Fruit fly (Drosophila melanogaster) whole organism, embryonic: ENCODE results near the gene CG1785.
A peak's percentile ranks its signal among the peaks of the same experiment; 100 is the strongest.

Experiments used
- Awh ChIP-seq: fragments of 200-800 bp; sonication (Bioruptor generic); IDR thresholded peaks from 2 replicates; pipeline ENCODE4, ENCODE4 v1.3.6; 2022; ENCODE audit warnings: missing biosample characterization, missing genetic modification characterization
- CG11456 ChIP-seq: fragments of 200-800 bp; sonication (Bioruptor generic); IDR thresholded peaks from 3 replicates; pipeline ENCODE4 v1.3.6; 2022; ENCODE audit warnings: missing biosample characterization, missing genetic modification characterization
- CG11504 ChIP-seq: fragments of 200-800 bp; sonication (Bioruptor generic); optimal IDR thresholded peaks from 3 replicates; lab custom pipeline; 2019; ENCODE audit warnings: missing biosample characterization, mild to moderate bottlenecking, missing genetic modification characterization, moderate library complexity
- CG12659 ChIP-seq: fragments of 200-800 bp; sonication (Bioruptor generic); optimal IDR thresholded peaks from 3 replicates; lab custom pipeline; 2017; ENCODE audit warnings: mild to moderate bottlenecking, missing biosample characterization, missing genetic modification reagents, missing genetic modification characterization
- CG12744 ChIP-seq: fragments of 200-800 bp; sonication (Bioruptor generic); optimal IDR thresholded peaks from 2 replicates; lab custom pipeline; 2016; ENCODE audit warnings: missing biosample characterization, missing genetic modification characterization
- CG15073 ChIP-seq: fragments of 200-800 bp; sonication (Bioruptor generic); optimal IDR thresholded peaks from 2 replicates; lab custom pipeline; 2016; ENCODE audit warnings: missing biosample characterization, missing genetic modification characterization
- CG1529 ChIP-seq: fragments of 200-800 bp; sonication (Bioruptor generic); optimal IDR thresholded peaks from 3 replicates; lab custom pipeline; 2018; ENCODE audit warnings: missing biosample characterization, missing genetic modification characterization
- CG15601 ChIP-seq: fragments of 200-800 bp; sonication (Bioruptor generic); optimal IDR thresholded peaks from 3 replicates; lab custom pipeline; 2019; ENCODE audit warnings: missing biosample characterization, mild to moderate bottlenecking, missing genetic modification characterization, moderate library complexity
- CG1647 ChIP-seq: fragments of 200-800 bp; sonication (Bioruptor generic); optimal IDR thresholded peaks from 3 replicates; lab custom pipeline; 2016; ENCODE audit warnings: missing biosample characterization, missing genetic modification characterization
- CG16813 ChIP-seq: fragments of 200-800 bp; sonication (Bioruptor generic); IDR thresholded peaks from 3 replicates; pipeline ENCODE4 v1.3.6; 2022; ENCODE audit warnings: missing biosample characterization, missing genetic modification characterization; ENCODE audit not compliant: partially characterized antibody
- CG30020 ChIP-seq: fragments of 200-800 bp; optimal IDR thresholded peaks from 2 replicates; lab custom pipeline; 2019; ENCODE audit warnings: missing biosample characterization, mild to moderate bottlenecking, missing genetic modification characterization, moderate library complexity
- CG30431 ChIP-seq: fragments of 200-800 bp; sonication (Bioruptor generic); optimal IDR thresholded peaks from 2 replicates; lab custom pipeline; 2017; ENCODE audit warnings: missing biosample characterization, missing genetic modification characterization
- CG33213 ChIP-seq: fragments of 200-800 bp; sonication (Bioruptor generic); optimal IDR thresholded peaks from 3 replicates; lab custom pipeline; 2016; ENCODE audit warnings: missing biosample characterization, missing genetic modification characterization
- CG34376 ChIP-seq: fragments of 200-800 bp; sonication (Bioruptor generic); optimal IDR thresholded peaks from 2 replicates; lab custom pipeline; 2018; ENCODE audit warnings: missing biosample characterization, mild to moderate bottlenecking, missing genetic modification characterization
- CG3995 ChIP-seq: fragments of 200-800 bp; sonication (Bioruptor generic); optimal IDR thresholded peaks from 3 replicates; lab custom pipeline; 2016; ENCODE audit warnings: missing biosample characterization, missing genetic modification characterization
- CG7372 ChIP-seq: fragments of 200-800 bp; sonication (Bioruptor generic); IDR thresholded peaks from 2 replicates; pipeline ENCODE4 v1.3.6; 2022; ENCODE audit warnings: missing biosample characterization, missing genetic modification characterization
- CG7928 ChIP-seq: fragments of 200-800 bp; sonication (Bioruptor generic); optimal IDR thresholded peaks from 2 replicates; lab custom pipeline; 2017; ENCODE audit warnings: missing biosample characterization, mild to moderate bottlenecking, missing genetic modification characterization
- CG8478 ChIP-seq: fragments of >200 bp; optimal IDR thresholded peaks from 2 replicates; lab custom pipeline; 2018
- CG8924 ChIP-seq: fragments of 200-800 bp; optimal IDR thresholded peaks from 3 replicates; lab custom pipeline; 2019; ENCODE audit warnings: missing biosample characterization, mild to moderate bottlenecking, missing genetic modification characterization, moderate library complexity
- CkIIα-i1 ChIP-seq: fragments of 200-800 bp; sonication (Bioruptor generic); IDR thresholded peaks from 2 replicates; pipeline ENCODE4 v1.3.6; 2022; ENCODE audit warnings: missing biosample characterization, missing genetic modification characterization
- D ChIP-seq, 2 experiments: fragments of 200-800 bp in 1 of 2; fragments of >200 bp in 1 of 2; sonication (Bioruptor generic) in 1 of 2; optimal IDR thresholded peaks; 2 replicates in 1 of 2; 3 replicates in 1 of 2; lab custom pipeline; 2017; ENCODE audit warnings: mild to moderate bottlenecking in 1 of 2, missing biosample characterization in 1 of 2, missing genetic modification characterization in 1 of 2, missing genetic modification reagents in 1 of 2
- Dip2 ChIP-seq: fragments of 200-800 bp; sonication (Bioruptor generic); IDR thresholded peaks from 2 replicates; pipeline ENCODE4 v1.3.6; 2022; ENCODE audit warnings: missing biosample characterization, missing genetic modification characterization
- ERR ChIP-seq: fragments of 200-800 bp; sonication (Bioruptor generic); optimal IDR thresholded peaks from 2 replicates; lab custom pipeline; 2016; ENCODE audit warnings: missing biosample characterization, missing genetic modification characterization
- Fer3 ChIP-seq: fragments of 200-800 bp; sonication (Bioruptor generic); optimal IDR thresholded peaks from 2 replicates; lab custom pipeline; 2018; ENCODE audit warnings: missing biosample characterization, mild to moderate bottlenecking, missing genetic modification characterization, moderate library complexity
- Hr39 ChIP-seq: fragments of >200 bp; optimal IDR thresholded peaks from 2 replicates; lab custom pipeline; 2017
- Hr78 ChIP-seq, 2 experiments: fragments of 200-800 bp in 1 of 2; fragments of >200 bp in 1 of 2; sonication (Bioruptor generic) in 1 of 2; optimal IDR thresholded peaks; 2 replicates each; lab custom pipeline; 2017 to 2019; ENCODE audit warnings: missing biosample characterization in 2 of 2, missing genetic modification characterization in 2 of 2, mild to moderate bottlenecking in 1 of 2, moderate library complexity in 1 of 2
- Mes4 ChIP-seq: fragments of 200-800 bp; sonication (Bioruptor generic); optimal IDR thresholded peaks from 2 replicates; lab custom pipeline; 2016; ENCODE audit warnings: missing biosample characterization, missing genetic modification characterization
- NC2α ChIP-seq: fragments of 200-800 bp; sonication (Bioruptor generic); optimal IDR thresholded peaks from 2 replicates; lab custom pipeline; 2016; ENCODE audit warnings: missing biosample characterization, missing genetic modification characterization
- NC2β ChIP-seq: fragments of 200-800 bp; sonication (Bioruptor generic); optimal IDR thresholded peaks from 2 replicates; lab custom pipeline; 2016; ENCODE audit warnings: missing biosample characterization, missing genetic modification characterization
- Sry-β ChIP-seq: fragments of 200-800 bp; sonication (Bioruptor generic); optimal IDR thresholded peaks from 2 replicates; lab custom pipeline; 2018; ENCODE audit warnings: missing biosample characterization, mild to moderate bottlenecking, missing genetic modification characterization, moderate library complexity
- ara ChIP-seq: fragments of 200-800 bp; sonication (Bioruptor generic); IDR thresholded peaks from 2 replicates; pipeline ENCODE4 v1.3.6; 2022; ENCODE audit warnings: missing biosample characterization, missing genetic modification characterization
- az2 ChIP-seq: fragments of 200-800 bp; sonication (Bioruptor generic); optimal IDR thresholded peaks from 3 replicates; lab custom pipeline; 2016; ENCODE audit warnings: missing biosample characterization, missing genetic modification characterization
- chif ChIP-seq, 2 experiments: fragments of 200-800 bp; sonication (Bioruptor generic); optimal IDR thresholded peaks; 3 replicates each; lab custom pipeline; 2016; ENCODE audit warnings: missing biosample characterization in 2 of 2, missing genetic modification characterization in 2 of 2
- chn ChIP-seq: fragments of 200-800 bp; sonication (Bioruptor generic); optimal IDR thresholded peaks from 2 replicates; lab custom pipeline; 2016; ENCODE audit warnings: missing biosample characterization, missing genetic modification characterization
- cwo ChIP-seq: fragments of 200-800 bp; sonication (Bioruptor generic); optimal IDR thresholded peaks from 3 replicates; lab custom pipeline; 2017; ENCODE audit warnings: missing biosample characterization, missing genetic modification characterization, mild to moderate bottlenecking, moderate library complexity, missing genetic modification reagents
- dysf ChIP-seq: fragments of 200-800 bp; sonication (Bioruptor generic); IDR thresholded peaks from 3 replicates; pipeline ENCODE4 v1.3.6; 2022; ENCODE audit warnings: missing biosample characterization, missing genetic modification characterization
- en ChIP-seq: fragments of 200-800 bp; sonication (Bioruptor generic); optimal IDR thresholded peaks from 2 replicates; lab custom pipeline; 2016; ENCODE audit warnings: missing biosample characterization, missing genetic modification characterization
- fu2 ChIP-seq: fragments of 200-800 bp; sonication (Bioruptor generic); optimal IDR thresholded peaks from 2 replicates; lab custom pipeline; 2016; ENCODE audit warnings: missing biosample characterization, missing genetic modification characterization
- gce ChIP-seq: fragments of 200-800 bp; sonication (Bioruptor generic); IDR thresholded peaks from 3 replicates; pipeline ENCODE4 v1.3.6; 2022; ENCODE audit warnings: missing biosample characterization, missing genetic modification characterization
- gem ChIP-seq: fragments of 200-800 bp; sonication (Bioruptor generic); optimal IDR thresholded peaks from 2 replicates; lab custom pipeline; 2019; ENCODE audit warnings: missing biosample characterization, mild to moderate bottlenecking, missing genetic modification characterization, moderate library complexity
- gt ChIP-seq: fragments of 200-800 bp; sonication (Bioruptor generic); IDR thresholded peaks from 2 replicates; pipeline ENCODE4 v1.3.6; 2022; ENCODE audit warnings: missing biosample characterization, missing genetic modification characterization
- ham ChIP-seq: fragments of 200-800 bp; sonication (Bioruptor generic); IDR thresholded peaks from 2 replicates; pipeline ENCODE4 v1.3.6; 2022; ENCODE audit warnings: missing biosample characterization, missing genetic modification characterization
- pzg ChIP-seq: fragments of 200-800 bp; sonication (Bioruptor generic); optimal IDR thresholded peaks from 3 replicates; lab custom pipeline; 2018; ENCODE audit warnings: missing biosample characterization, mild to moderate bottlenecking, missing genetic modification characterization, moderate library complexity
- scrt ChIP-seq: fragments of 200-800 bp; sonication (Bioruptor generic); optimal IDR thresholded peaks from 2 replicates; lab custom pipeline; 2018; ENCODE audit warnings: missing biosample characterization, mild to moderate bottlenecking, missing genetic modification characterization, moderate library complexity
- sens ChIP-seq: fragments of 200-800 bp; sonication (Bioruptor generic); peaks from one replicate; lab custom pipeline; 2016; ENCODE audit warnings: missing biosample characterization, missing genetic modification characterization
- so ChIP-seq: fragments of 200-800 bp; sonication (Bioruptor generic); IDR thresholded peaks from 3 replicates; pipeline ENCODE4 v1.3.6; 2022; ENCODE audit warnings: missing biosample characterization, missing genetic modification characterization
- stc ChIP-seq: fragments of 200-800 bp; sonication (Bioruptor generic); IDR thresholded peaks from 2 replicates; pipeline ENCODE4 v1.3.6; 2022; ENCODE audit warnings: missing biosample characterization, missing genetic modification characterization
- trem ChIP-seq: fragments of 200-800 bp; optimal IDR thresholded peaks from 3 replicates; lab custom pipeline; 2019; ENCODE audit warnings: missing biosample characterization, mild to moderate bottlenecking, missing genetic modification characterization, moderate library complexity
- zf30C ChIP-seq: fragments of 200-800 bp; sonication (Bioruptor generic); optimal IDR thresholded peaks from 3 replicates; lab custom pipeline; 2018; ENCODE audit warnings: missing biosample characterization, mild to moderate bottlenecking, missing genetic modification characterization

The CG1785 gene

dm6 chrX:8714064-8715046 is at the start of gene CG1785, which contains the start of gene CG2004 (continued):
- TF ChIP-seq CG12659 (GFP tag; lab: Kevin White, UChicago): peak; percentile 95
- TF ChIP-seq NC2β: peak; percentile 74
- no peak for TF ChIP-seq D (optimal IDR thresholded peaks at IDR 0.05; lab: Kevin White, UChicago)
- TF ChIP-seq D (GFP tag; optimal IDR thresholded peaks at IDR 0.05; lab: Kevin White, UChicago): peak; percentile 87
- TF ChIP-seq CG16813 (GFP tag; lab: Robert Waterston, UW): peak; percentile 72
- TF ChIP-seq so: peak; percentile 85; the same call in 2 of the 3 replicates
- peak; percentile 91 for TF ChIP-seq chn (GFP tag; lab: Kevin White, UChicago)
- no peak for TF ChIP-seq Hr39 (lab: Kevin White, UChicago)
- peak; percentile 77 for TF ChIP-seq CG15601
- TF ChIP-seq CG30431: peak; percentile 88
- TF ChIP-seq fu2: peak; percentile 77
- TF ChIP-seq Sry-β (GFP tag; lab: Kevin White, UChicago): peak; percentile 90
- peak; percentile 82; the same call in 2 of the 3 replicates for TF ChIP-seq gce (GFP tag; lab: Robert Waterston, UW)
- TF ChIP-seq stc (GFP tag; lab: Robert Waterston, UW): peak; percentile 81
- TF ChIP-seq CG12744 (GFP tag; lab: Kevin White, UChicago): peak; percentile 85
- TF ChIP-seq ERR (GFP tag; lab: Kevin White, UChicago): peak; percentile 85
- peak; percentile 67 for TF ChIP-seq CG7928 (GFP tag; lab: Kevin White, UChicago)
- peak; percentile 85 for TF ChIP-seq trem (tag; lab: Kevin White, UChicago)
- peak; percentile 79 to 89 for TF ChIP-seq chif (GFP tag; optimal IDR thresholded peaks at IDR 0.05; lab: Kevin White, UChicago)
- peak in 1 of 2 experiments; percentile 99 for TF ChIP-seq Hr78 (GFP tag; optimal IDR thresholded peaks at IDR 0.05; lab: Kevin White, UChicago)
- peak; percentile 46 for TF ChIP-seq CG3995 (GFP tag; lab: Kevin White, UChicago)
- TF ChIP-seq sens (GFP tag; lab: Kevin White, UChicago): peak; percentile 96
- TF ChIP-seq pzg (GFP tag; lab: Kevin White, UChicago): peak; percentile 65
- TF ChIP-seq Mes4 (GFP tag; lab: Kevin White, UChicago): peak; percentile 69
- peak; percentile 87 for TF ChIP-seq CG11504 (tag; lab: Kevin White, UChicago)
- TF ChIP-seq Dip2: no peak
- TF ChIP-seq CG11456 (GFP tag; lab: Robert Waterston, UW): peak; percentile 94
- TF ChIP-seq cwo: peak; percentile 98
- TF ChIP-seq gem (tag; lab: Kevin White, UChicago): peak; percentile 94
- no peak for TF ChIP-seq zf30C (GFP tag; lab: Kevin White, UChicago)
- TF ChIP-seq CG1529 (GFP tag; lab: Kevin White, UChicago): peak; percentile 84
- peak; percentile 71 for TF ChIP-seq CG30020 (tag; lab: Kevin White, UChicago)
- TF ChIP-seq Awh: peak; percentile 89
- TF ChIP-seq CG7372 (GFP tag; lab: Robert Waterston, UW): peak; percentile 92
- TF ChIP-seq dysf (GFP tag; lab: Robert Waterston, UW): peak; percentile 93
- peak; percentile 93 for TF ChIP-seq az2
- peak; percentile 84 for TF ChIP-seq ham (GFP tag; lab: Robert Waterston, UW)
- TF ChIP-seq CG33213: peak; percentile 79
- TF ChIP-seq CG1647 (GFP tag; lab: Kevin White, UChicago): peak; percentile 78
- TF ChIP-seq en: peak; percentile 13
- peak; percentile 90 for TF ChIP-seq Fer3 (tag; lab: Kevin White, UChicago)
- TF ChIP-seq CG34376 (GFP tag; lab: Kevin White, UChicago): peak; percentile 81
- TF ChIP-seq NC2α: peak; percentile 39
- TF ChIP-seq ara (GFP tag; lab: Robert Waterston, UW): peak; percentile 92
- TF ChIP-seq CG8478: no peak
- TF ChIP-seq CkIIα-i1: peak; percentile 50; the same call in 1 of the 2 replicates
- TF ChIP-seq CG15073 (GFP tag; lab: Kevin White, UChicago): peak; percentile 51
- peak; percentile 91 for TF ChIP-seq CG8924 (tag; lab: Kevin White, UChicago)
- peak; percentile 83 for TF ChIP-seq gt (GFP tag; lab: Robert Waterston, UW)
- TF ChIP-seq scrt (GFP tag; lab: Kevin White, UChicago): peak; percentile 82
